Worm (Caenorhabditis elegans) whole organism, dauer: ENCODE measurements around the gene R10H10.7.

ENCODE experiments used
- unc-62 ChIP-seq: sonication (generic microtip); optimal IDR thresholded peaks from 2 replicates; lab custom pipeline; 2017; ENCODE audit warnings: missing biosample characterization, missing genetic modification reagents, missing genetic modification characterization

R10H10.7 gene

ce11 chrIV:10373772-10374288 lies 39.9 kb downstream of the R10H10.7 start, which contains the start of gene mpz-5:
mpz-5 (minus strand) TSS chrIV:10373822.
- no peak for TF ChIP-seq unc-62 (GFP tag; lab: Kevin White, UChicago)

DNA sequence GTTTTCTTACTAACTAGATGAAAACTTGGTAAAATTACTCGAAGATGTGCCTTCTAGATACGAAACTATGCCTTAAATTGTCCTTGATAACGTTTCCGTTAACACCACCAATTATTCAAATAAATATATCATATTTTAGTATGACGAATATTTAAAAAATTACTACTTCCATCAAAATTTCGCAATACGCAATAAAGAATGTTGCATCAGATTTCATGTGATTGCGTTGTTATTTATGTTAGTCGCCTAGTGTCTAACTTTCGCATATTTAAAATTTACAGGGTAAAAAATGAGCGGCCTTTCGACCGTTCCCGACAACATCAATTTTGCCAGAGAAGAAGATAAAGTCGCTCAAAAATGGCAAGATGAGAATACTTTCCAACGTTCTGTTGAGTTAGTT lies 45.4 kb downstream of the R10H10.7 start, which contains the start of gene iars-1:
iars-1 (plus strand) TSS at position 276 of the 400 bp plus-strand sequence.
- TF ChIP-seq unc-62 (GFP tag; lab: Kevin White, UChicago), result no peak

DNA sequence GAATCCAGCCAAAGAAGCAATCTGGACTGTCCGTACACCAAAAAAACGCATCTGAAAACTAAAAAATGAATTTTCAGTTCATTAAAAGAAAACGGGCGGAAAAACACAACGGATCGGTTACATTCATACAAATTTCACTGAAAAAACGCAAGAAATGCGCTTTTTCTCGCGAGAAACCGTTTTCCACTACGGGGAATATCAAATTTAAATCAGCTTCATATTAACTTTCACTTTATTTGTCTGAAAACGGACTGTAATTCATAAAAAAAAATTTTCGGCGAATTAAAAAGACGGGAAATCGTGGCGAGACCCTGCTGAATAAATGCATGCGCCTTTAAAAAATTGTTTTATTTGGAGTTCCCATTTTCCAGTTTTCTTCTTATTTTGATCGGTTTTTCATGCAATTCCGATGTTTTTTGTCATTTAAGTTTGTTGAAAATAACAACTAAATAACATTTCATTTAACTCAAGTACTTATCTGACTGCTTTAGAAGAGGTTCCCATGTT lies 45.9 kb downstream of the R10H10.7 start, which contains the start of gene pges-2:
pges-2 (minus strand) TSS at position 51 of the 507 bp plus-strand sequence.
- no peak for TF ChIP-seq unc-62 (GFP tag; lab: Kevin White, UChicago)

DNA sequence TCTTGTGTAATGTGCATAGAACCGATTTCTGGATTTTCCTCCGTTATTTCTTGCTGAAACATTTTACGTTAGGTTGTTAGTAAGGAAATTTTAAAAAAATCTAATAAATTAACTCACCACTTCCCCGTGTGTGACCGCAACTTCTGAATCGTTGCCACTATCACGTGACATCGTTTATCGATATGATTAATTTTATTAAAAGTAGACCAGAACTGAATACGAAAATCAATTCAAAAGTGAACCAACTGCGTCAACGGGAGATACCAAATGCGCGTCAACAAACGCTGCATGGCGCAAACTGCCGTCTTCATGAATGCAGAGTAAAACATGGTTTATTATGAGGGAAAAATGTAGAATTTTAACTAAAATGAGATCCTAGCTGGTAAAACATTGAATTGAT lies 47.7 kb downstream of the R10H10.7 start, which contains the start of gene sir-2.1:
sir-2.1 (minus strand) TSS at position 212 of the 400 bp plus-strand sequence.
- TF ChIP-seq unc-62 (GFP tag; lab: Kevin White, UChicago), result no peak

- TF ChIP-seq unc-62 (GFP tag; lab: Kevin White, UChicago), result no peak
These were observed 53.4 kb downstream of the R10H10.7 start, which contains the start of gene ugt-59 for ce11 chrIV:10360336-10360735. ugt-59 (plus strand) TSS chrIV:10360636.
